Worm (Caenorhabditis elegans): ENCODE results near the gene inx-2.

inx-2 gene

DNA sequence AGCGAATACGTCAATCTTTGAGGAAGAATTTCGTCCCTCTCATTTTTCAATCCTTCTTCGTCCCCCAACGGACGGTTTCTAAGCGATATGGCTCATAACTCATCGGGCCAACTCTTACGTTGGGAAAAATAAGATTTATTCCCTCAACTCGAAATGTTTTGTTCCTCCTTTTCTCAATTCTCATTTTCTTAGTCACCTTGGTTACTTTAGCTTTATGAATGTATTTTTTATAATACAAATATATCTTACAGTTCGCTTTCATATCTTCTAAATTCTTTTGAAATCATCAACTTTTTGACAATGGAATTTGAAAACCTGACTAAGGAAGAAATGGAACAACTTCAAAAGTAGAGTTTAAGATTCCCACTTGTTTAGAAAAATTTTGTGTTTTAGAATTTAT lies 32.9 kb upstream of the inx-2 start, which contains the start of gene npr-9:
Gene npr-9 (plus strand): TSS at position 301 of the 400 bp plus-strand sequence.
- TF ChIP-seq ceh-58 (GFP tag; IDR thresholded peaks at IDR 0.05) (no peak), madf-3 (GFP tag; IDR thresholded peaks at IDR 0.05) (no peak), B0035.1 (tag; optimal IDR thresholded peaks at IDR 0.05) (no peak), attf-6 (GFP tag; IDR thresholded peaks at IDR 0.05) (no peak), F49E8.2 (tag; optimal IDR thresholded peaks at IDR 0.05; ENCODE audit: insufficient read depth) (no peak), ceh-91 (GFP tag; IDR thresholded peaks at IDR 0.05) (no peak), sdz-38 (tag; optimal IDR thresholded peaks at IDR 0.05) (no peak), nhr-80 (tag; optimal IDR thresholded peaks at IDR 0.05) (no peak), sea-2 (GFP tag; IDR thresholded peaks at IDR 0.05) (no peak), nfya-1 (tag; optimal IDR thresholded peaks at IDR 0.05; ENCODE audit: borderline replicate concordance, insufficient read depth) (no peak), Y53G8AR.9 (GFP tag; conservative IDR thresholded peaks at IDR 0.05) (no peak), hlh-26 (GFP tag; conservative IDR thresholded peaks at IDR 0.05) (no peak), D2030.7 (GFP tag; IDR thresholded peaks at IDR 0.05) (no peak), C17E4.6 (GFP tag; IDR thresholded peaks at IDR 0.05) (no peak), nhr-179 (tag; optimal IDR thresholded peaks at IDR 0.05) (no peak), F33H1.4 (GFP tag; IDR thresholded peaks at IDR 0.05) (no peak), B0261.1 (tag; optimal IDR thresholded peaks at IDR 0.05) (no peak), efl-1 (GFP tag; optimal IDR thresholded peaks at IDR 0.05) (no peak), lin-26 (GFP tag; IDR thresholded peaks at IDR 0.05) (no peak), F37B4.10 (GFP tag; IDR thresholded peaks at IDR 0.05) (no peak)

DNA sequence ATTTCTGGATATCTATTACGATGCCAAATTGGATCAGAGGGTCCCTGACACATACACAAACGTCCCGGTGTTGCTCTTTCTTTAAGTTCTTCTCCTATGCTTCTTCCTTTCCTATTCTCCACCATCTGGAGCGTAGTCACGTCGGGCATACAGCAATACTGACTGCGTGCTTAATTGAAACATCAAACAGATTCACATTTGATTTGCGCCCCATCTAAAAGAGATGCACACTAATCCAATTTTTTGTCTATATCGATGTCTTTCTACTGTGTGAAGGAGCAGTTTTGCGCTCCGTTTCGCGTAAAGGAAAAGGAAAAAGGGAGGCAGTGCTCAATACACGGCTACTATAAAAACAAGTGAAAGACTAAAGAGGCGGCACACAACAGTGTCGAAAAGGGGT lies 32.2 kb upstream of the inx-2 start:
- TF ChIP-seq K12H6.12 (tag; optimal IDR thresholded peaks at IDR 0.05) (no peak), nhr-80 (tag; optimal IDR thresholded peaks at IDR 0.05) (no peak), fkh-3 (tag; optimal IDR thresholded peaks at IDR 0.05) (no peak), F10E7.11 (tag; optimal IDR thresholded peaks at IDR 0.05) (no peak), ztf-18 (tag; optimal IDR thresholded peaks at IDR 0.05) (no peak), lin-26 (GFP tag; IDR thresholded peaks at IDR 0.05) (no peak), C06A6.2 (GFP tag; conservative IDR thresholded peaks at IDR 0.05) (no peak), dpff-1 (tag; optimal IDR thresholded peaks at IDR 0.05) (no peak), atf-7 (tag; optimal IDR thresholded peaks at IDR 0.05) (no peak), him-1 (tag; optimal IDR thresholded peaks at IDR 0.05) (no peak), hrde-1 (tag; optimal IDR thresholded peaks at IDR 0.05; ENCODE audit: borderline replicate concordance) (no peak), cebp-1 (GFP tag; IDR thresholded peaks at IDR 0.05) (no peak), cebp-1 (tag; optimal IDR thresholded peaks at IDR 0.05) (no peak), gei-17 (GFP tag; optimal IDR thresholded peaks at IDR 0.05) (no peak), hmg-20 (GFP tag; IDR thresholded peaks at IDR 0.05) (no peak), ceh-40 (GFP tag; IDR thresholded peaks at IDR 0.05) (no peak), Y67H2A.10 (GFP tag; conservative IDR thresholded peaks at IDR 0.05) (no peak)

- no peak for TF ChIP-seq nhr-80 (tag; optimal IDR thresholded peaks at IDR 0.05)
- no peak for TF ChIP-seq bed-2 (GFP tag; IDR thresholded peaks at IDR 0.05)
- no peak for TF ChIP-seq ztf-18 (tag; optimal IDR thresholded peaks at IDR 0.05)
- TF ChIP-seq mel-28 (tag; optimal IDR thresholded peaks at IDR 0.05; ENCODE audit: borderline replicate concordance): no peak
- no peak for TF ChIP-seq B0035.1 (tag; optimal IDR thresholded peaks at IDR 0.05)
- no peak for TF ChIP-seq snpc-4 (GFP tag; optimal IDR thresholded peaks at IDR 0.05)
- no peak for TF ChIP-seq snpc-4 (tag; optimal IDR thresholded peaks at IDR 0.05)
- no peak for TF ChIP-seq lag-1 (GFP tag; IDR thresholded peaks at IDR 0.05)
- no peak for TF ChIP-seq Y53F4B.3 (GFP tag; IDR thresholded peaks at IDR 0.05)
- no peak for TF ChIP-seq ztf-25 (GFP tag; IDR thresholded peaks at IDR 0.05)
- no peak for TF ChIP-seq sea-2 (GFP tag; IDR thresholded peaks at IDR 0.05)
Measured at ce11 chrX:11326827-11327226, 30.3 kb upstream of the inx-2 start, which contains the start of gene ZK455.5. ZK455.5 (minus strand) TSS chrX:11326927.

All from whole organism, young adult.